Worm (Caenorhabditis elegans) whole organism, L3 larva: Measurements from ENCODE around the gene srd-44.

ENCODE experiments used
- aly-2 ChIP-seq: fragments of 150-350 bp; optimal IDR thresholded peaks from 2 replicates; lab custom pipeline; 2014; ENCODE audit warnings: missing biosample characterization, missing genetic modification characterization
- fos-1 ChIP-seq: fragments of 150-350 bp; optimal IDR thresholded peaks from 2 replicates; lab custom pipeline; 2014; ENCODE audit warnings: missing biosample characterization, missing genetic modification characterization
- nhr-11 ChIP-seq: fragments of 150-350 bp; optimal IDR thresholded peaks from 2 replicates; lab custom pipeline; 2014; ENCODE audit warnings: missing biosample characterization, missing genetic modification characterization
- snpc-4 ChIP-seq: fragments of 150-350 bp; optimal IDR thresholded peaks from 2 replicates; lab custom pipeline; 2014; ENCODE audit warnings: missing biosample characterization, missing genetic modification characterization
- unc-39 ChIP-seq: sonication (generic microtip); optimal IDR thresholded peaks from 4 replicates; lab custom pipeline; 2017; ENCODE audit warnings: missing biosample characterization, missing genetic modification characterization

DNA sequence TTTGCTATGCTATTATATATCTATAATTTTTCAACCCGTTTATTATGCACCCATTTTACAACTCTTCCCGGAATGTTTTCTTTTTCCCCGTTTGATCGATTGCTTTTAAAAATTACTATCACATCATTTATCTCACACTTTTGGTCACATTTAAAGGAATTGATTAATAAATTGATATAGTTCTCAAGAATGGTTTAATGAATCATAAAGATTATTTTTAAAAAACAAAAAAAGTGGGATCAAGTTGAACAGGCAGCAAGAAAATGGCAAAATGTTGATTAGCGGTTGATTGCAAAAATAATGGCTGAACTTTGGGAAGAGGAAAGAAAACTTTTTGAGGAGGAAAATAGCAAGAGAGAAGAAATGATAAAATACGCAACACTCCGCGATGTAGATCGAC, 38.4 kb upstream of the srd-44 start, which contains the start of gene W06D11.5:
- TF ChIP-seq unc-39 (no peak), aly-2 (tag; lab: Kevin White, UChicago) (no peak), snpc-4 (no peak), nhr-11 (no peak), fos-1 (no peak)
